Worm (Caenorhabditis elegans): ENCODE data around the gene K11H12.3.

ce11 chrIV:676280-676679 is 3.0 kb upstream of the K11H12.3 start, which contains the start of gene K11H12.5:
- TF ChIP-seq madf-5 (GFP tag; IDR thresholded peaks at IDR 0.05) (no peak), unc-62 (GFP tag; optimal IDR thresholded peaks at IDR 0.05 in 1 of 2) (no peak), unc-62 (tag; optimal IDR thresholded peaks at IDR 0.05) (no peak), Y105C5A.15 (GFP tag; IDR thresholded peaks at IDR 0.05) (no peak), lin-38 (GFP tag; IDR thresholded peaks at IDR 0.05) (no peak), mes-2 (tag; optimal IDR thresholded peaks at IDR 0.05; ENCODE audit: poor library complexity, severe bottlenecking) (no peak), snpc-4 (tag; optimal IDR thresholded peaks at IDR 0.05) (no peak), nhr-237 (tag; optimal IDR thresholded peaks at IDR 0.05) (no peak)

All from whole organism, L4 larva.